Worm (Caenorhabditis elegans) whole organism, L3 larva: ENCODE data around the gene F36A4.4.

Source experiments
- R02D3.7 ChIP-seq: fragments of 150-350 bp; optimal IDR thresholded peaks from 2 replicates; lab custom pipeline; 2014; ENCODE audit warnings: missing biosample characterization, missing genetic modification characterization
- ama-1 ChIP-seq: fragments of 150-350 bp; optimal IDR thresholded peaks from 2 replicates; lab custom pipeline; 2018
- ceh-9 ChIP-seq: sonication (generic microtip); optimal IDR thresholded peaks from 2 replicates; lab custom pipeline; 2018; ENCODE audit warnings: missing biosample characterization, missing genetic modification characterization
- elt-1 ChIP-seq: fragments of 150-350 bp; optimal IDR thresholded peaks from 2 replicates; lab custom pipeline; 2014; ENCODE audit warnings: missing biosample characterization, missing genetic modification characterization
- elt-3 ChIP-seq, 3 experiments: fragments of 150-350 bp in 1 of 3; sonication (generic microtip) in 2 of 3; optimal IDR thresholded peaks; 2 replicates in 2 of 3; 4 replicates in 1 of 3; lab custom pipeline; 2014 to 2017; ENCODE audit warnings: missing biosample characterization in 3 of 3, missing genetic modification characterization in 3 of 3
- fkh-10 ChIP-seq: sonication (generic microtip); optimal IDR thresholded peaks from 2 replicates; lab custom pipeline; 2017; ENCODE audit warnings: missing biosample characterization, missing genetic modification reagents, missing genetic modification characterization
- lin-39 ChIP-seq: fragments of 150-350 bp; optimal IDR thresholded peaks from 2 replicates; lab custom pipeline; 2018; ENCODE audit warnings: missing biosample characterization, missing genetic modification reagents, missing genetic modification characterization
- nfya-1 ChIP-seq: sonication (generic microtip); optimal IDR thresholded peaks from 2 replicates; lab custom pipeline; 2017; ENCODE audit warnings: missing genetic modification characterization, mild to moderate bottlenecking, missing compliant biosample characterization, antibody characterized with exemption, moderate library complexity; ENCODE audit not compliant: insufficient read depth
- pqm-1 ChIP-seq: fragments of 150-350 bp; optimal IDR thresholded peaks from 2 replicates; lab custom pipeline; 2017; ENCODE audit warnings: missing biosample characterization, missing genetic modification characterization, inconsistent platforms
- sea-2 ChIP-seq: fragments of 150-350 bp; sonication (generic microtip); optimal IDR thresholded peaks from 4 replicates; lab custom pipeline; 2014; ENCODE audit warnings: missing biosample characterization, missing genetic modification reagents, missing genetic modification characterization
- tbx-2 ChIP-seq: sonication (generic microtip); optimal IDR thresholded peaks from 2 replicates; lab custom pipeline; 2016; ENCODE audit warnings: mild to moderate bottlenecking, missing genetic modification characterization, missing compliant biosample characterization
- unc-62 ChIP-seq: fragments of 150-350 bp; sonication (generic microtip); optimal IDR thresholded peaks from 4 replicates; lab custom pipeline; 2014; ENCODE audit warnings: missing biosample characterization, missing genetic modification reagents, missing genetic modification characterization

DNA sequence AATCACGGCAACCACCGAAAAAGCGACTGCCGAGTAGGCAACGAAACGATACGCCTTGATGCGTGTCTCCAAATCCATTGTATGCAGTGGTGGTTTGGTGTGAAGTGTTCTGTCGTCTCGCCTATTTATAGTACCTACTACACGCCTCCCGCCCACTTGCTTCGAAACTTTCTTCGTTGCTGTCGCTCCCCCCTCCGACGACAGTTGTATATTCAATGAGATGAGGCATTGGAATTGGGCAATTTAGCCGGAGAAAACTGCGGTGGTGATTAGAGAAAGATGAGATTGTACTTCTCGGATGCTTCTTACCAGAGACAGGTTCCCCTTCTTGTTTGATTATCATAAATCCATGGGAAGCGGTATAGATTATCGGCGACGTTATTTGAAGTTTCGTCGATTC, 22.9 kb upstream of the F36A4.4 start, which contains the start of gene col-34:
- TF ChIP-seq fkh-10 (no peak), unc-62 (GFP tag; lab: Kevin White, UChicago) (no peak), lin-39 (tag; lab: Kevin White, UChicago) (no peak), tbx-2 (tag; lab: Kevin White, UChicago) (no peak), sea-2 (GFP tag; lab: Kevin White, UChicago) (no peak), elt-3 (tag; optimal IDR thresholded peaks at IDR 0.05; lab: Kevin White, UChicago) (no peak), ceh-9 (tag; lab: Kevin White, UChicago) (no peak), R02D3.7 (no peak), pqm-1 (no peak), nfya-1 (tag; lab: Kevin White, UChicago) (no peak), elt-1 (tag; lab: Kevin White, UChicago) (no peak), ama-1 (lab: Kevin White, UChicago) (no peak)
